Worm (Caenorhabditis elegans): ENCODE data around the gene B0244.5.

Gene B0244.5

ce11 chrIII:5706077-5706627, 38.5 kb upstream of the B0244.5 start, which contains the start of gene rpl-23 (continued):
- TF ChIP-seq ZK546.5 (tag; optimal IDR thresholded peaks at IDR 0.05) (peak; percentile 3), fkh-10 (GFP tag; optimal IDR thresholded peaks at IDR 0.05) (peak; percentile 81), pha-4 (tag; optimal IDR thresholded peaks at IDR 0.05) (peak; percentile 99), ceh-82 (tag; optimal IDR thresholded peaks at IDR 0.05) (peak; percentile 56), mdl-1 (tag; optimal IDR thresholded peaks at IDR 0.05) (no peak), elt-1 (tag; optimal IDR thresholded peaks at IDR 0.05) (peak; percentile 48), hmg-11 (tag; optimal IDR thresholded peaks at IDR 0.05) (peak; percentile 77), R02D3.7 (tag; optimal IDR thresholded peaks at IDR 0.05) (peak; percentile 99), nhr-43 (tag; optimal IDR thresholded peaks at IDR 0.05; ENCODE audit: poor library complexity, severe bottlenecking) (peak; percentile 58), elt-3 (tag; optimal IDR thresholded peaks at IDR 0.05) (no peak), nhr-25 (tag; optimal IDR thresholded peaks at IDR 0.05) (peak; percentile 97), skn-1 (tag; optimal IDR thresholded peaks at IDR 0.05) (peak; percentile 85), lin-15B (tag; optimal IDR thresholded peaks at IDR 0.05) (peak; percentile 93), nfya-1 (tag; optimal IDR thresholded peaks at IDR 0.05; ENCODE audit: insufficient read depth) (peak; percentile 96), ceh-28 (tag; optimal IDR thresholded peaks at IDR 0.05) (peak; percentile 96)

ce11 chrIII:5707546-5707945, 37.1 kb upstream of the B0244.5 start:
- TF ChIP-seq ama-1 (optimal IDR thresholded peaks at IDR 0.05) (peak; percentile 19), ZK546.5 (tag; optimal IDR thresholded peaks at IDR 0.05) (no peak)

- TF ChIP-seq mml-1 (tag; optimal IDR thresholded peaks at IDR 0.05) (no peak), jun-1 (tag; optimal IDR thresholded peaks at IDR 0.05) (no peak), lin-39 (tag; optimal IDR thresholded peaks at IDR 0.05) (peak; percentile 69), pqm-1 (tag; optimal IDR thresholded peaks at IDR 0.05) (no peak), elt-2 (tag; optimal IDR thresholded peaks at IDR 0.05) (no peak)
Measured at ce11 chrIII:5708024-5708423, 36.7 kb upstream of the B0244.5 start.

ce11 chrIII:5709224-5709623, 35.5 kb upstream of the B0244.5 start, which contains the start of gene hpo-28:
Gene hpo-28 (minus strand): TSS chrIII:5709324.
- TF ChIP-seq elt-2 (tag; optimal IDR thresholded peaks at IDR 0.05) = peak; percentile 28
- no peak for TF ChIP-seq aly-2 (tag; optimal IDR thresholded peaks at IDR 0.05)

- TF ChIP-seq zag-1 (tag; optimal IDR thresholded peaks at IDR 0.05) (no peak), lsy-12 (tag; optimal IDR thresholded peaks at IDR 0.05) (no peak), R02D3.7 (tag; optimal IDR thresholded peaks at IDR 0.05) (no peak), unc-62 (GFP tag; optimal IDR thresholded peaks at IDR 0.05) (no peak), nhr-76 (tag; optimal IDR thresholded peaks at IDR 0.05) (no peak), nfya-1 (tag; optimal IDR thresholded peaks at IDR 0.05; ENCODE audit: insufficient read depth) (no peak), lin-15B (tag; optimal IDR thresholded peaks at IDR 0.05) (no peak), mdl-1 (tag; optimal IDR thresholded peaks at IDR 0.05) (no peak), daf-12 (tag; optimal IDR thresholded peaks at IDR 0.05) (no peak), pqm-1 (tag; optimal IDR thresholded peaks at IDR 0.05) (no peak), ceh-82 (tag; optimal IDR thresholded peaks at IDR 0.05) (no peak), ama-1 (optimal IDR thresholded peaks at IDR 0.05) (no peak), eor-1 (tag; optimal IDR thresholded peaks at IDR 0.05) (no peak)
Measured at ce11 chrIII:5710045-5710444, 34.6 kb upstream of the B0244.5 start, which contains the start of gene B0336.12. Gene B0336.12 (minus strand): TSS chrIII:5710145.

ce11 chrIII:5710676-5711075, 34.0 kb upstream of the B0244.5 start:
- TF ChIP-seq nhr-25 (tag; optimal IDR thresholded peaks at IDR 0.05) (peak; percentile 66), ceh-28 (tag; optimal IDR thresholded peaks at IDR 0.05) (peak; percentile 28), nhr-23 (tag; optimal IDR thresholded peaks at IDR 0.05) (peak; percentile 86), nhr-43 (tag; optimal IDR thresholded peaks at IDR 0.05; ENCODE audit: poor library complexity, severe bottlenecking) (peak; percentile 81), nhr-237 (tag; optimal IDR thresholded peaks at IDR 0.05) (no peak), elt-3 (tag; optimal IDR thresholded peaks at IDR 0.05) (no peak), fos-1 (tag; optimal IDR thresholded peaks at IDR 0.05) (no peak), fkh-10 (GFP tag; optimal IDR thresholded peaks at IDR 0.05) (no peak), ceh-82 (tag; optimal IDR thresholded peaks at IDR 0.05) (no peak), lin-39 (tag; optimal IDR thresholded peaks at IDR 0.05) (peak; percentile 40), unc-62 (GFP tag; optimal IDR thresholded peaks at IDR 0.05) (peak; percentile 40), lsy-12 (tag; optimal IDR thresholded peaks at IDR 0.05) (peak; percentile 63), nhr-11 (tag; optimal IDR thresholded peaks at IDR 0.05) (no peak), aly-2 (tag; optimal IDR thresholded peaks at IDR 0.05) (no peak), lin-15B (tag; optimal IDR thresholded peaks at IDR 0.05) (peak; percentile 55), pqm-1 (tag; optimal IDR thresholded peaks at IDR 0.05) (peak; percentile 49), ama-1 (optimal IDR thresholded peaks at IDR 0.05) (peak; percentile 45), egl-27 (tag; optimal IDR thresholded peaks at IDR 0.05) (no peak), elt-1 (tag; optimal IDR thresholded peaks at IDR 0.05) (no peak), tbx-2 (tag; optimal IDR thresholded peaks at IDR 0.05) (no peak), nhr-77 (tag; optimal IDR thresholded peaks at IDR 0.05) (no peak), unc-39 (tag; optimal IDR thresholded peaks at IDR 0.05) (no peak), skn-1 (tag; optimal IDR thresholded peaks at IDR 0.05) (peak; percentile 18), zag-1 (tag; optimal IDR thresholded peaks at IDR 0.05) (no peak), ZK546.5 (tag; optimal IDR thresholded peaks at IDR 0.05) (no peak), hmg-11 (tag; optimal IDR thresholded peaks at IDR 0.05) (peak; percentile 5), egl-5 (tag; optimal IDR thresholded peaks at IDR 0.05) (no peak), daf-12 (tag; optimal IDR thresholded peaks at IDR 0.05) (no peak), nhr-76 (tag; optimal IDR thresholded peaks at IDR 0.05) (no peak), eor-1 (tag; optimal IDR thresholded peaks at IDR 0.05) (no peak), snpc-4 (tag; optimal IDR thresholded peaks at IDR 0.05) (no peak)

Measured in whole organism, L3 larva.